Fruit fly (Drosophila melanogaster) whole organism, wandering third instar larva: ENCODE data around the gene Yp1.

Experiments used
- Abd-B ChIP-seq: fragments of >200 bp; optimal IDR thresholded peaks from 2 replicates; lab custom pipeline; 2017; ENCODE audit warnings: missing biosample characterization, missing genetic modification characterization
- CG32264 ChIP-seq: fragments of 200-800 bp; sonication (Bioruptor generic); optimal IDR thresholded peaks from 2 replicates; lab custom pipeline; 2016; ENCODE audit warnings: missing biosample characterization, missing genetic modification characterization
- Dfd ChIP-seq: fragments of >200 bp; optimal IDR thresholded peaks from 2 replicates; lab custom pipeline; 2017; ENCODE audit warnings: missing biosample characterization, missing genetic modification characterization
- Jra ChIP-seq: sonication (Bioruptor generic); optimal IDR thresholded peaks from 2 replicates; lab custom pipeline; 2016; ENCODE audit warnings: missing biosample characterization, missing genetic modification characterization
- OdsH ChIP-seq: fragments of 200-800 bp; sonication (Bioruptor generic); optimal IDR thresholded peaks from 2 replicates; lab custom pipeline; 2016; ENCODE audit warnings: missing biosample characterization, mild to moderate bottlenecking, missing genetic modification characterization
- Rel ChIP-seq, 2 experiments: fragments of 200-800 bp; sonication (Bioruptor generic) in 1 of 2; optimal IDR thresholded peaks; 2 replicates in 1 of 2; 3 replicates in 1 of 2; lab custom pipeline; 2016 to 2019; ENCODE audit warnings: mild to moderate bottlenecking in 2 of 2, missing biosample characterization in 2 of 2, missing genetic modification characterization in 2 of 2, moderate library complexity in 1 of 2
- br ChIP-seq: fragments of 200-800 bp; sonication (Bioruptor generic); optimal IDR thresholded peaks from 2 replicates; lab custom pipeline; 2016; ENCODE audit warnings: missing biosample characterization, missing genetic modification characterization
- ey ChIP-seq: fragments of 200-800 bp; sonication (Bioruptor generic); optimal IDR thresholded peaks from 2 replicates; lab custom pipeline; 2016; ENCODE audit warnings: missing biosample characterization, missing genetic modification characterization
- fru ChIP-seq: fragments of 200-800 bp; sonication (Bioruptor generic); optimal IDR thresholded peaks from 3 replicates; lab custom pipeline; 2016; ENCODE audit warnings: missing biosample characterization, mild to moderate bottlenecking, missing genetic modification characterization
- h ChIP-seq: fragments of 200-800 bp; sonication (Bioruptor generic); optimal IDR thresholded peaks from 3 replicates; lab custom pipeline; 2016; ENCODE audit warnings: missing biosample characterization, mild to moderate bottlenecking, missing genetic modification characterization
- jim ChIP-seq: fragments of 175-275, 200-325 bp; sonication (Bioruptor generic); optimal IDR thresholded peaks from 2 replicates; lab custom pipeline; 2016; ENCODE audit warnings: missing biosample characterization, mild to moderate bottlenecking, missing genetic modification characterization
- lola ChIP-seq: fragments of >200 bp; optimal IDR thresholded peaks from 2 replicates; lab custom pipeline; 2017; ENCODE audit warnings: missing biosample characterization, missing genetic modification characterization
- psq ChIP-seq: fragments of 200-800 bp; sonication (Bioruptor generic); optimal IDR thresholded peaks from 3 replicates; lab custom pipeline; 2017; ENCODE audit warnings: missing biosample characterization, mild to moderate bottlenecking, missing genetic modification characterization, moderate library complexity
- usp ChIP-seq: fragments of >200 bp; optimal IDR thresholded peaks from 2 replicates; lab custom pipeline; 2017; ENCODE audit warnings: missing biosample characterization, missing genetic modification characterization

dm6 chrX:10088023-10088913 is 34.7 kb downstream of the Yp1 start:
- no peak for TF ChIP-seq Dfd (GFP tag; lab: Kevin White, UChicago)
- TF ChIP-seq fru = peak; percentile 88
- TF ChIP-seq CG32264 (GFP tag; lab: Kevin White, UChicago) = peak; percentile 48
- peak; percentile 89 for TF ChIP-seq h (GFP tag; lab: Kevin White, UChicago)
- peak; percentile 38 for TF ChIP-seq Jra (GFP tag; lab: Kevin White, UChicago)
- peak; percentile 86 for TF ChIP-seq psq
- no peak for TF ChIP-seq usp (GFP tag; lab: Kevin White, UChicago)
- peak; percentile 82 for TF ChIP-seq OdsH (GFP tag; lab: Kevin White, UChicago)
- TF ChIP-seq lola (GFP tag; lab: Kevin White, UChicago) = no peak
- peak; percentile 76 for TF ChIP-seq br
- TF ChIP-seq ey = peak; percentile 81
- TF ChIP-seq Abd-B (GFP tag; lab: Kevin White, UChicago) = no peak
- no peak for TF ChIP-seq jim
- TF ChIP-seq Rel (GFP tag; optimal IDR thresholded peaks at IDR 0.05; lab: Kevin White, UChicago) = peak; percentile 31
- TF ChIP-seq Rel (tag; optimal IDR thresholded peaks at IDR 0.05; lab: Kevin White, UChicago) = no peak
